Worm (Caenorhabditis elegans): ENCODE results near the gene T27E7.4.
"Not testable (repeated sequence)": the region's sequence is repeated elsewhere in the genome, so short reads cannot be mapped to it uniquely, and the experiment has no call there.

Gene T27E7.4

DNA sequence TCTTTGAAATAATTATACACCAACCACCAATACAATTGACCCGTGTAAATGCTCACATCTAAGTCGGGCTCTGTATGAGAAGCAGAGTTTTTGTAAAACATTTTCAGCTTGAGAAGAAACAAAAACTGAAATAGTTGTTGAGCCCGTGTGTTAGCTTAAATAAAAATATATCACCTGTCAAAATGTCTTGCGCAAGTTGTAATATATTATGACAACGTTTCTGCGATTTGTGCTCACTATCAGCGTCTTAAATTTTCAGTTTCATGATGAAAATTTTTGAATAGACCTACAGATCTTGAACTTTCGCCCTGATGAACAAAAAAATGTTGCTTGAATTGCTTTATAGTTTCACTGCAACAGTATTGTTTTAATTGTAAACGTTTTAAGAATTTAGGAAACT lies at the start of gene T27E7.4:
T27E7.4 (minus strand) TSS at position 101 of the 400 bp plus-strand sequence.
- TF ChIP-seq unc-62 (GFP tag; optimal IDR thresholded peaks at IDR 0.05) = no peak

DNA sequence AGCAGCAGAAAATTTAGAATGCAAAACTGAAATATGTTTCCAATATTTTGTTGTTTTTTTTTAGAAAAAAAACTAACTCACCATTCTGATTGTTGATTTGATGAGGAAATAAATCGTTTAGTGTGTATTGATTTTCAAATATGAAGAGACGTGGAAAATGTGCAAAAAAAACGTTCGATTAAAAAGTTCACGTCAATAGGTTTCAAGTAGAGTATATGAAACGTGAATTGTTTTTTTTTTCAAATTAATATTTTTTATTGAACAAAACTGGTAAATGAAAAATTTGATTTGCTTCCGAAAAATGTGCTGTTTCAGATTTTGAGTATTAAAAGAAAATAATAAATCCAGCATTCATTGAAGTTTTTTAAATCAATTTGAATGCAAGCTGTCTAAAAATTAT lies 46.1 kb upstream of the T27E7.4 start, which contains the start of gene irld-18:
irld-18 (minus strand) TSS at position 101 of the 400 bp plus-strand sequence.
- TF ChIP-seq unc-62 (GFP tag; optimal IDR thresholded peaks at IDR 0.05) = no peak

DNA sequence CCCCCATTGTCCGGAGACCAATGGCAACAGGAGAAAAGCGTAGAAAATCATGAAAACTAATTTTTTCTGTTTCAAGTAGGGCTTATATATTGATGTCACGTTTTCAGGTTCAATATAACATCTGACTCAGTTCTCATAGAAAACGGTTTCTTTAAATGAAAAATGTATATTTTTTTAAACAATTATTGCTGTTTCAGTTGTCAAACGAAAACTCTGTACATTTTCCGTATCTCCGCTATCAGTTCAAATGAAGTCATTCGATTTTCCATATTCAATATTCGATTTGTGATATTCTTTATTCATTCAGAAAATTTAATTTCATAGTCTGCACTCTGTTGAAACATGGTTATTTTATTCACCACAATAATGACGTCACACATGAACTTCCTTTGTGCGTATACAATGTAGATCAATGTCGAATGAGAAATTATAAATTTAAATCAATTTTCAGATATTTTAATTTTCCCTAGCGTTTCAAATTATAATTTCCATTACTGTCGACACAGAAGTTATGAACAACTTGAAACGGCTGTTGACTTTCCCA lies 43.9 kb upstream of the T27E7.4 start, which contains the start of gene Y57G11B.8:
Y57G11B.8 (minus strand) TSS at position 51 of the 544 bp plus-strand sequence.
- no peak for TF ChIP-seq unc-62 (GFP tag; optimal IDR thresholded peaks at IDR 0.05)

DNA sequence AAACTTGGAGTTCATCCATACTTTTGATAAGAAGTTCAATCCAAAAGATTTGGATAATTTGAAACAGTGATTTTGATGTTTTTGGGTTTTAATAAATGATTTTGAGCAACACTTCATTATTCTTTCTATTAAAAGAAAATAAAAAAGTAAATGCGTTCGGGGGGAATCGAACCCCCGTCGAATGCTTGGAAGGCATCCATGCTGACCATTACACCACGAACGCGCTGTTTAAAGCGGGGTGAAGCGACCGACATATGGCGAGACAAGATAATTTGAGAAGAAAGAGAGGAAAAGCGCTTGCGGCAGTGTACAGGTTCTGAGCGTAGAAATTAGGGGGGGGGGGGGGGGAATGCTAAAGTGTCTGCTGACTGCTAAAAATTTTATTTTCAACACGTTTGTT lies 41.6 kb upstream of the T27E7.4 start:
- TF ChIP-seq unc-62 (GFP tag; optimal IDR thresholded peaks at IDR 0.05) = no peak

DNA sequence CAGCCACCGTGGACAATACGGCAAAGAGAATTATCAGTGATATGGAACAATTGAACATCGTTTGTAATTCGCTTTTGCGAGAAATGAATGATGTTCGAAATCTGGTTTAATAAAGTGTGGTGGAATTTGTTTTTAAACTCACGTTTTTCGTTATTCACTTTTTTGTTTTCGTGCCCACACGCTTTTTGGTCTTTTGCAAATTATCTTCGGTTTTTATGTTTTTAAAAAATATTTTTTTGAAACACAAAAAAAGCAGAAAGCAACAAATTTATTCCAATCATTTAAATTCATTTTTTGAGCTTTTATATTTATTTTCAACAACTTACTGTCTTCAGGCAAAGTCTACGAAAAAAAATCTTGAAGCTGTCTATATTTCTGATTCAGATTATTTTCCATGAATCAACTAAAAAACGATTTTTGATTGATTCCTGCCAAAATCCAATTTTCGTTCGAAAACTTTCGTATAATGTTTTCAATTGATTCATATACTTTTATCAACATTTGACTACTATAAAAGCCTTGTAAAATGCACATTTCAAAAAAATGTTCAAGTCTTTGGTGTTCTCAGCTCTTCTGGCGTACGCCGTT lies 39.5 kb upstream of the T27E7.4 start, which contains the start of the genes Y57G11B.3 and Y57G11B.5:
Y57G11B.3 (minus strand) TSS at position 101 of the 588 bp plus-strand sequence.
Y57G11B.5 (plus strand) TSS at position 538 of the 588 bp plus-strand sequence.
- TF ChIP-seq unc-62 (GFP tag; optimal IDR thresholded peaks at IDR 0.05) = no peak

DNA sequence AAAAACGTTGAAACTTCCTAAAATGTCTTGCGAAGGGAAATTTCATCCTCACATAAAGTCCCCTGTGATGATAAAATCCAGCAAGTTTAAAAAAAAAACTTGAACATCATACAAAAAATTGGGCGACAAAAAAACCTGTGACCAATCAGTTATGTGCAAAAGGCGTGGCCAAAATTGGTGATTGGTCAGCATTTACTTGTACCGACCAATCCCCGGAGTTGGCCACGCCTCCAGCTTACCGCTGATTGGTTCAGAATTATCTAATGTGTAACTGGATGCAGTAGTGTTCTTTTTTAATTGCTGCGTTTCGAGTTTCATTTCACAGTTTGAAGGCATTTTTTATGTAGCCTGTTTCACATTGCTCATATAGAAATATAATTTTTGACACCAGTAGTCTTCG lies 38.2 kb upstream of the T27E7.4 start:
- no peak for TF ChIP-seq unc-62 (GFP tag; optimal IDR thresholded peaks at IDR 0.05)

DNA sequence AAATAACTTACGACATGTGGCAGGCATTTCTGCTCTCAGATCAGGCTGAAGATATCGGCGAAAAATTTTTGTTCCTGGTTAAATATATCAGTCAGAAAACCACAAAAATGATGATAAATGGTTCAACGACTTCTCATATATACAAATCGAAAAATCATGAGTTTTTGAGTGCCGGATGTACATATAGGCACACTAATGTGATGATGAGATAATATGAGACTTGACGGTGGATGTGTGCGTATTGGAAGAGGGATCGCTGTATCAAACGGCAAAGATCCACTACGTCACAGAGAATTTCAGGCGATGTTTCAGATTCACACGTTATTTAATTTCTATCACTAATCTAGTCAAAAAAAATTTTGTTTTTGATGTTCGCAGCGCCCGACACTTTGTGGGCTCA lies 37.7 kb upstream of the T27E7.4 start, which contains the start of gene glb-34:
glb-34 (minus strand) TSS at position 101 of the 400 bp plus-strand sequence.
- no peak for TF ChIP-seq unc-62 (GFP tag; optimal IDR thresholded peaks at IDR 0.05)

DNA sequence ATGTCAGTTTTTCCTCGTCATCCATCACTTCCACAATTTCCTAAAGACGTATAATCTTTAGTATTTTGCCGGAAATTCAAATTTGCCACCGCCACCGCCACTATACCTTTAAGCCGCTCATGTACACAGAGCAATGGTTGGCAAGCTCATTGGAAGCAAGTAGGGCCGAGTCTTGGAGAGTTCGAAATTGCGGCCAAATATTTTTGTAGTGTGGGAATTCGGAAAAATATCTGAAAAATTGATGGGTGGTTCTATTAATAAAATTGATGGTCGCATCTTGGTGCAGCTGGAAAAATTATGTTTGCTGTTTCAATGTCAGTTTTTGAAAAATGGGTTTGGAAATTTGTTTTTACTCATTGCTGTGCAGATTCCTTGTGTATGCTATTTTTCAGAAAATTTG lies 36.8 kb upstream of the T27E7.4 start:
- no peak for TF ChIP-seq unc-62 (GFP tag; optimal IDR thresholded peaks at IDR 0.05)

DNA sequence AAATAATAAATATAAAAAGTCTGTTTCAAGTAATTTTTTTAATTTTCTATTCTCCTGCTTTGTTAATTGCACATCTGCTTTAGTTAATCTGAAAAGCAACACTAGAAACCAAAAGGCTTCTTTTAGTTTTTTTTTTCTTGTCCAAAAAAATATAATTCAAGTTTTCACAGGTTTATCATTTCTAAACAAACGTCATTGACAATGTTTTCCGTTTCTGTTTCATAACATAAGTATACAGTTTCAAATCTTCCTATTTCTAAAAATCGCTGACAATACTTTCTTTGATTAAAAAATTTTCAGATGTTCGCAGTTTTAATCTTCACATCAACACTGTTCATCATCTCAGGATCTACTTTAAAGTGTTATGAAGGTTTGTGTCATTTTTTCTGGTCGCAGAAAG lies 30.2 kb upstream of the T27E7.4 start, which contains the start of gene Y57G11B.2:
Y57G11B.2 (plus strand) TSS at position 301 of the 400 bp plus-strand sequence.
- no peak for TF ChIP-seq unc-62 (GFP tag; optimal IDR thresholded peaks at IDR 0.05)

DNA sequence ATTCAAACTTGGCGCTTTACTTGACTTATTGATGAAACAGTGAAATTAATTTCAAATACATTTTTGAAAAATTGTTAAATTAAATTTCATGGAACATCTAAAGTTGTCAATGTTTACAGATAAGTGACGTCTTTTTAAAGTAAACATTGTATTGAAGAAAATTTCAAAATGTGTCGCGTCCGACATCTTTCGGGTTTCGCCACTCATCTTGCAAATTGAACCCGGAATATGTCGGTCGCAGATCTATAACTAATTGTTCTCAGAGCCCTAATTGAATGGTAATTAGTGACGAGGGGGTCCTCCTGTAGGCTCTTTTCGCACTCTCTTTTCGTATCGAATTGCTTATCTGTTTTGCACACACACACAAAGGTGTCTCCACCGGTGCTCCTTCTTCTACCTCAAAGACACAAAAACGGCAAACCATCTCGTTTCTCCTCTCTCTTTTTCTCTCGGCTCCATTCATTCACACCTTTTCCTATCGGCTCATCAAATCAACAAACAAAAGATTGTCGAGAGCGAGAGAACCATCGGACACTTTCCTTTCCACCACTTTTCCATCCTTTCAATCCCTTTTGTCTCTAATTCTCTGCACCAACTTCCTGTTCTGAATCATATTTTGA lies 27.9 kb upstream of the T27E7.4 start:
- TF ChIP-seq unc-62 (GFP tag; optimal IDR thresholded peaks at IDR 0.05) = no peak

DNA sequence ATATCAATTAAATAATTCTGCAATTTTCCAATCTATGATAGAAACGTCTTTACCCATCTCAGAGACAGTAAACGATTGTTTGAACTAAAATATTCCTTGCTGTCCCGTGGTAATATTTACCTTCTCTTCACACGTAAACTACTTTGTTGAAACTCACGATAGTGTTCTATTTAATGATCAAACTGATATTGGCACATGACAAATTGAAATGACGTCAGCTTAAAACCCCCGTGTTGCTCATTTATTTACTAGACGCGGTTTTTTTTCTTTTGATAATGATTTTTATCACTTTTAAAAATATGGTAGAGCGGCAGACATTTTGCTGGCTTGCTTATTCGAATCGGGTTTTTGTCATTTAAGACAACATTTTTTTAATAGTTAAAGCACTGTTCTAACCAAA lies 26.8 kb upstream of the T27E7.4 start:
- no peak for TF ChIP-seq unc-62 (GFP tag; optimal IDR thresholded peaks at IDR 0.05)

DNA sequence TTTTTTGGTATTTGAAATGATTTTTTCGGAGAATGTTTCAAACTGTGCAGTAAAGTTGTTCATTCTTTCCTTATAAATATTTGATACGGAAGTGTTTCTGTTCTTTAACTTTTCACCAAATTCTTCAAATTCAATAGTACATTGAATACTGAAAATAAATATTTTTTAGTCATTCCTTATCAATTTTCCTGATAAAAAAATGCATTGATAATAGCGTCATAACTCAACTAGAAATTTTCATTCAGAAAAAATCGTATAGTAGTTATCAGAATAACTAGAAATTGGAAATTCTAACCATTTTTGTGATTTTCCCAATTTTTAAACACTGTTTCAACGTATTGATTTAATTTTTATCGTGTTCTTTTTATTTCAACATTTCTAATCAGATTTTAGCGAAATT lies 24.4 kb upstream of the T27E7.4 start:
- TF ChIP-seq unc-62 (GFP tag; optimal IDR thresholded peaks at IDR 0.05) = no peak

DNA sequence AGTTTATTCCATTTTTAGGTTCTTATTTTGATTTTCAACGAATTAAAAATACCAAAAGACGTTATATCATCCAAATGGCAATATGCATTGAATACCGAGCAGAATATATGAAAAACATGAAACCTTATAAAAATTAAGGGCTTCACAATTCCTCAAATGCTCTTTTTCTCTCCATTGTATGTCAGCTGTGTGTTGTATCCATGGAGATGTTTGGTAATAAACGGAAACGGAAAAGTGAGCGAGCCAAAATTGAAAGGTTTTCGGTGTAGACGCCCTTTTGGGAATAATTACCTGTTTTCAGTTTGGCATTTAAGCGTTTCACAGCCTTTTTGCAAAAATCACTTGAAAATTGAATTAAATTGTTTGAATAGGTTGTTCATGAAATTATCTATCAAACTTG lies 22.8 kb upstream of the T27E7.4 start:
- no peak for TF ChIP-seq unc-62 (GFP tag; optimal IDR thresholded peaks at IDR 0.05)

DNA sequence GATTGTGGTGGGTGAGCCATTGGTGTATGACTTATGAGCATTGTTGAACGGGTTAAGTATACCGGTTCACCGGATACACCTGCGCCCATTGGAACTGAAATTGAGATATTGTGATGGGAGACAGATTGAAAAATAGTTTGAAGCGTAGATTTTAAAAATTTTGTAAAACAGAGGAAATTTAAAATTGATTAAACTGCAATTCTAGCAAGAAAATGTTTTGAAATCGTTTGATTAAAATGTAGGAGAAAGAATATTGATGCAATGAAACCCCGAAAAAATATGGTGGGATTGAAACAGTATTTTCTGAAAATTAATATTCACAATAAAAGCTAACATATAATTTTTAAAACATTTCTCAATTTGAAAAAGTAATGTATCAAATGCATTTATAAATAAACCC lies 19.9 kb upstream of the T27E7.4 start, which contains the start of gene Y57G11B.6:
Y57G11B.6 (minus strand) TSS at position 101 of the 400 bp plus-strand sequence.
- no peak for TF ChIP-seq unc-62 (GFP tag; optimal IDR thresholded peaks at IDR 0.05)

DNA sequence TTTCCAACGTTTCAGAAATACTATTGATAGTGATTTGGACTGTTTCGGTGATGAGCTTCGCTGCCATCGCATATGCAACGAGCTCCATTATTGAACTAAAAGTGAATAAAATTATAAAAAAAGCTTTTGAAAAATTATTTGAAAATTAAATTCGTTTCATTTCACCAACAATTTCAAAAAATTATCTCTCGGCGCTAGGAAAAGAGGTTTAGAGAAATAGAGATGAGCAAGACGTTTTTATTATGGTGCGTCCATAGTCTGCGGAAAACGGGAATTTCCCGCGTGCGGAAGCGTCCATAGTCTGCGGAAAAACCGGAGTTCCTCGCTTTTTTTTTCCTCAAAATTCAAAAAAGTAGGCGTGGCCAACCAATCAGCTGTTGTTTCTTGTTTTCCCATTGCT lies 17.0 kb upstream of the T27E7.4 start, which contains the start of gene pals-30:
pals-30 (minus strand) TSS at position 101 of the 400 bp plus-strand sequence.
- TF ChIP-seq unc-62 (GFP tag; optimal IDR thresholded peaks at IDR 0.05) = not testable (repeated sequence)

DNA sequence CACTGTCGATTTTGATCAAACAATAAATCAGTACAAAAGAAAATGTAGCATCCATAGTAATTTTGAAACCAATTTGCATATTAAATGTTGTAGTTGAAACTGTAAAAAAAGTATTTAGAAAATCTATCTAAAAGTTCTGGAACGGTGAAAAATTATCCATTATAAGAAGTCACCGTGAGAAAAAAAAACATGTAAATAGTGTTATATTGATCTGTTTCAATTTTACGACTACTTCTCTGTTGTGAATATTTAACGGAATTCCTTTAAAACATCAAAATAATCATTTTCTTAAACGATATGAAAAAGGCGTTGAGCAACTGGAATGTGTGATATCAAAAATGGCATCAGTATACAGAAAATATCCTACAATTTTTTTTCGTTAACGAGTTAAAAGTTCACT lies 14.4 kb upstream of the T27E7.4 start, which contains the start of gene T27E7.9:
T27E7.9 (minus strand) TSS at position 101 of the 400 bp plus-strand sequence.
- no peak for TF ChIP-seq unc-62 (GFP tag; optimal IDR thresholded peaks at IDR 0.05)
